Fruit fly (Drosophila melanogaster) whole organism, embryonic: ENCODE measurements around the gene Nin.

ENCODE experiments used
- Bgb ChIP-seq: fragments of 200-800 bp; sonication (Bioruptor generic); IDR thresholded peaks from 2 replicates; pipeline ENCODE4 v1.3.6; 2022; ENCODE audit warnings: missing biosample characterization, missing genetic modification characterization; ENCODE audit not compliant: partially characterized antibody
- Blimp-1 ChIP-seq: fragments of 200-800 bp; sonication (Bioruptor generic); optimal IDR thresholded peaks from 3 replicates; lab custom pipeline; 2018; ENCODE audit warnings: missing biosample characterization, missing genetic modification characterization, mild to moderate bottlenecking, moderate library complexity, missing genetic modification reagents
- CG1024 ChIP-seq: fragments of 200-800 bp; sonication (Bioruptor generic); IDR thresholded peaks from 2 replicates; pipeline ENCODE4 v1.3.6; 2022; ENCODE audit warnings: missing biosample characterization, missing genetic modification characterization
- CG11695 ChIP-seq: fragments of 200-800 bp; sonication (Bioruptor generic); IDR thresholded peaks from 3 replicates; pipeline ENCODE4 v1.3.6; 2022; ENCODE audit warnings: missing biosample characterization, missing genetic modification characterization
- CG12071 ChIP-seq: fragments of 200-800 bp; sonication (Bioruptor generic); optimal IDR thresholded peaks from 3 replicates; lab custom pipeline; 2018; ENCODE audit warnings: missing biosample characterization, mild to moderate bottlenecking, missing genetic modification characterization
- CG12104 ChIP-seq: fragments of 200-800 bp; sonication (Bioruptor generic); optimal IDR thresholded peaks from 3 replicates; lab custom pipeline; 2016; ENCODE audit warnings: missing biosample characterization, missing genetic modification characterization
- CG12769 ChIP-seq: fragments of 200-800 bp; sonication (Bioruptor generic); optimal IDR thresholded peaks from 2 replicates; lab custom pipeline; 2019; ENCODE audit warnings: missing biosample characterization, mild to moderate bottlenecking, missing genetic modification characterization, moderate library complexity
- CG13123 ChIP-seq: fragments of 200-800 bp; sonication (Bioruptor generic); optimal IDR thresholded peaks from 2 replicates; lab custom pipeline; 2016; ENCODE audit warnings: missing biosample characterization, missing genetic modification characterization
- CG17385 ChIP-seq: fragments of 200-800 bp; sonication (Bioruptor generic); optimal IDR thresholded peaks from 3 replicates; lab custom pipeline; 2018; ENCODE audit warnings: missing biosample characterization, mild to moderate bottlenecking, missing genetic modification characterization
- CG17568 ChIP-seq: fragments of 200-800 bp; sonication (Bioruptor generic); optimal IDR thresholded peaks from 2 replicates; lab custom pipeline; 2018; ENCODE audit warnings: missing biosample characterization, mild to moderate bottlenecking, missing genetic modification characterization, moderate library complexity
- CG17912 ChIP-seq: fragments of 200-800 bp; sonication (Bioruptor generic); optimal IDR thresholded peaks from 2 replicates; lab custom pipeline; 2018; ENCODE audit warnings: missing biosample characterization, mild to moderate bottlenecking, missing genetic modification characterization
- CG2199 ChIP-seq: fragments of 200-800 bp; sonication (Bioruptor generic); IDR thresholded peaks from 3 replicates; pipeline ENCODE4 v1.3.6; 2022; ENCODE audit warnings: missing biosample characterization, missing genetic modification characterization
- CG2202 ChIP-seq: fragments of 200-800 bp; sonication (Bioruptor generic); optimal IDR thresholded peaks from 2 replicates; lab custom pipeline; 2018; ENCODE audit warnings: missing biosample characterization, mild to moderate bottlenecking, missing genetic modification characterization
- CG34376 ChIP-seq: fragments of 200-800 bp; sonication (Bioruptor generic); optimal IDR thresholded peaks from 2 replicates; lab custom pipeline; 2018; ENCODE audit warnings: missing biosample characterization, mild to moderate bottlenecking, missing genetic modification characterization
- CG5180 ChIP-seq: fragments of 200-800 bp; sonication (Bioruptor generic); optimal IDR thresholded peaks from 3 replicates; lab custom pipeline; 2017; ENCODE audit warnings: missing biosample characterization, missing genetic modification characterization, mild to moderate bottlenecking, moderate library complexity, missing genetic modification reagents
- CG6689 ChIP-seq: fragments of 200-800 bp; sonication (Bioruptor generic); IDR thresholded peaks from 2 replicates; pipeline ENCODE4 v1.3.6; 2022; ENCODE audit warnings: missing biosample characterization, missing genetic modification characterization
- CG6791 ChIP-seq: fragments of 200-800 bp; sonication (Bioruptor generic); IDR thresholded peaks from 3 replicates; pipeline ENCODE4 v1.3.6; 2022; ENCODE audit warnings: missing biosample characterization, missing genetic modification characterization; ENCODE audit not compliant: partially characterized antibody
- CG8388 ChIP-seq: fragments of 200-800 bp; sonication (Bioruptor generic); optimal IDR thresholded peaks from 2 replicates; lab custom pipeline; 2019; ENCODE audit warnings: missing biosample characterization, mild to moderate bottlenecking, missing genetic modification characterization, moderate library complexity
- Chrac-16 ChIP-seq: fragments of 200-800 bp; sonication (Bioruptor generic); optimal IDR thresholded peaks from 3 replicates; lab custom pipeline; 2016; ENCODE audit warnings: missing biosample characterization, missing genetic modification characterization
- CrebB ChIP-seq: fragments of 200-800 bp; sonication (Bioruptor generic); optimal IDR thresholded peaks from 3 replicates; lab custom pipeline; 2018; ENCODE audit warnings: missing biosample characterization, mild to moderate bottlenecking, missing genetic modification characterization
- Elba2 ChIP-seq: fragments of 200-800 bp; sonication (Bioruptor generic); optimal IDR thresholded peaks from 3 replicates; lab custom pipeline; 2016; ENCODE audit warnings: missing biosample characterization, missing genetic modification characterization
- HLH3B ChIP-seq: fragments of 200-800 bp; sonication (Bioruptor generic); IDR thresholded peaks from 2 replicates; pipeline ENCODE4 v1.3.6; 2022; ENCODE audit warnings: missing biosample characterization, missing genetic modification characterization
- MTF-1 ChIP-seq: fragments of 200-800 bp; sonication (Bioruptor generic); optimal IDR thresholded peaks from 2 replicates; lab custom pipeline; 2018; ENCODE audit warnings: missing biosample characterization, mild to moderate bottlenecking, missing genetic modification characterization, borderline replicate concordance
- Med ChIP-seq: fragments of 200-800 bp; sonication (Bioruptor generic); peaks from one replicate; lab custom pipeline; 2016; ENCODE audit warnings: missing biosample characterization, missing genetic modification characterization, mild to moderate bottlenecking, inconsistent platforms, moderate library complexity
- Sry-δ ChIP-seq: fragments of 200-800 bp; sonication (Bioruptor generic); optimal IDR thresholded peaks from 2 replicates; lab custom pipeline; 2016; ENCODE audit warnings: missing biosample characterization, missing genetic modification characterization
- cg ChIP-seq: fragments of 200-800 bp; sonication (Bioruptor generic); optimal IDR thresholded peaks from 3 replicates; lab custom pipeline; 2019; ENCODE audit warnings: missing biosample characterization, mild to moderate bottlenecking, missing genetic modification characterization, moderate library complexity
- chinmo ChIP-seq: fragments of 200-800 bp; sonication (Bioruptor generic); IDR thresholded peaks from 4 replicates; pipeline ENCODE4 v1.3.6; 2022; ENCODE audit warnings: missing biosample characterization, missing genetic modification characterization; ENCODE audit not compliant: partially characterized antibody
- chm ChIP-seq: fragments of 200-800 bp; sonication (Bioruptor generic); IDR thresholded peaks from 2 replicates; pipeline ENCODE4 v1.3.6; 2022; ENCODE audit warnings: missing biosample characterization, missing genetic modification characterization
- ci ChIP-seq: fragments of 200-800 bp; sonication (Bioruptor generic); IDR thresholded peaks from 3 replicates; pipeline ENCODE4 v1.3.6; 2022; ENCODE audit warnings: missing biosample characterization, missing genetic modification characterization
- crol ChIP-seq: fragments of 200-800 bp; sonication (Bioruptor generic); IDR thresholded peaks from 2 replicates; pipeline ENCODE4 v1.3.6; 2022; ENCODE audit warnings: missing biosample characterization, missing genetic modification characterization
- fd102C ChIP-seq: fragments of 200-800 bp; sonication (Bioruptor generic); optimal IDR thresholded peaks from 2 replicates; lab custom pipeline; 2018; ENCODE audit warnings: missing biosample characterization, mild to moderate bottlenecking, missing genetic modification characterization, moderate library complexity
- fru ChIP-seq: fragments of >200 bp; optimal IDR thresholded peaks from 2 replicates; lab custom pipeline; 2017
- gfzf ChIP-seq: fragments of 200-800 bp; sonication (Bioruptor generic); optimal IDR thresholded peaks from 2 replicates; lab custom pipeline; 2016; ENCODE audit warnings: missing biosample characterization, mild to moderate bottlenecking, missing genetic modification characterization, moderate library complexity
- gsb-n ChIP-seq: fragments of 200-800 bp; sonication (Bioruptor generic); optimal IDR thresholded peaks from 3 replicates; lab custom pipeline; 2018; ENCODE audit warnings: missing biosample characterization, mild to moderate bottlenecking, missing genetic modification characterization
- ind ChIP-seq: fragments of 200-800 bp; sonication (Bioruptor generic); optimal IDR thresholded peaks from 3 replicates; lab custom pipeline; 2016; ENCODE audit warnings: missing biosample characterization, missing genetic modification characterization
- jigr1 ChIP-seq: fragments of 200-800 bp; sonication (Bioruptor generic); IDR thresholded peaks from 3 replicates; pipeline ENCODE4 v1.3.6; 2022; ENCODE audit warnings: missing biosample characterization, missing genetic modification characterization
- lbe ChIP-seq: fragments of 200-800 bp; sonication (Bioruptor generic); optimal IDR thresholded peaks from 2 replicates; lab custom pipeline; 2016; ENCODE audit warnings: missing biosample characterization, mild to moderate bottlenecking, missing genetic modification characterization
- lov ChIP-seq, 2 experiments: fragments of 200-800 bp in 1 of 2; fragments of >200 bp in 1 of 2; sonication (Bioruptor generic) in 1 of 2; IDR thresholded peaks in 1 of 2; optimal IDR thresholded peaks in 1 of 2; 2 replicates in 1 of 2; 3 replicates in 1 of 2; pipeline versions ENCODE4 v1.3.6 to Lab custom; 2017 to 2022; ENCODE audit warnings: missing biosample characterization in 1 of 2, missing genetic modification characterization in 1 of 2
- oc ChIP-seq: fragments of 200-800 bp; sonication (Bioruptor generic); optimal IDR thresholded peaks from 2 replicates; lab custom pipeline; 2018; ENCODE audit warnings: missing biosample characterization, mild to moderate bottlenecking, missing genetic modification characterization, moderate library complexity
- pb ChIP-seq: fragments of 200-800 bp; sonication (Bioruptor generic); optimal IDR thresholded peaks from 3 replicates; lab custom pipeline; 2016; ENCODE audit warnings: missing biosample characterization, missing genetic modification characterization
- sens-2 ChIP-seq: fragments of 200-800 bp; sonication (Bioruptor generic); IDR thresholded peaks from 2 replicates; pipeline ENCODE4 v1.3.6; 2022; ENCODE audit warnings: missing biosample characterization, missing genetic modification characterization
- so ChIP-seq: fragments of 200-800 bp; sonication (Bioruptor generic); IDR thresholded peaks from 3 replicates; pipeline ENCODE4 v1.3.6; 2022; ENCODE audit warnings: missing biosample characterization, missing genetic modification characterization
- sqz ChIP-seq: fragments of 200-800 bp; sonication (Bioruptor generic); optimal IDR thresholded peaks from 3 replicates; lab custom pipeline; 2018; ENCODE audit warnings: missing biosample characterization, mild to moderate bottlenecking, missing genetic modification characterization
- sr ChIP-seq: fragments of 200-800 bp; sonication (Bioruptor generic); IDR thresholded peaks from 3 replicates; pipeline ENCODE4 v1.3.6; 2022; ENCODE audit warnings: missing biosample characterization, missing genetic modification characterization
- ssp ChIP-seq: fragments of 200-800 bp; sonication (Bioruptor generic); IDR thresholded peaks from 2 replicates; pipeline ENCODE4 v1.3.6; 2022; ENCODE audit warnings: missing biosample characterization, missing genetic modification characterization
- vvl ChIP-seq: fragments of 200-800 bp; sonication (Bioruptor generic); IDR thresholded peaks from 2 replicates; pipeline ENCODE4 v1.3.6; 2022; ENCODE audit warnings: missing biosample characterization, missing genetic modification characterization

Gene Nin

DNA sequence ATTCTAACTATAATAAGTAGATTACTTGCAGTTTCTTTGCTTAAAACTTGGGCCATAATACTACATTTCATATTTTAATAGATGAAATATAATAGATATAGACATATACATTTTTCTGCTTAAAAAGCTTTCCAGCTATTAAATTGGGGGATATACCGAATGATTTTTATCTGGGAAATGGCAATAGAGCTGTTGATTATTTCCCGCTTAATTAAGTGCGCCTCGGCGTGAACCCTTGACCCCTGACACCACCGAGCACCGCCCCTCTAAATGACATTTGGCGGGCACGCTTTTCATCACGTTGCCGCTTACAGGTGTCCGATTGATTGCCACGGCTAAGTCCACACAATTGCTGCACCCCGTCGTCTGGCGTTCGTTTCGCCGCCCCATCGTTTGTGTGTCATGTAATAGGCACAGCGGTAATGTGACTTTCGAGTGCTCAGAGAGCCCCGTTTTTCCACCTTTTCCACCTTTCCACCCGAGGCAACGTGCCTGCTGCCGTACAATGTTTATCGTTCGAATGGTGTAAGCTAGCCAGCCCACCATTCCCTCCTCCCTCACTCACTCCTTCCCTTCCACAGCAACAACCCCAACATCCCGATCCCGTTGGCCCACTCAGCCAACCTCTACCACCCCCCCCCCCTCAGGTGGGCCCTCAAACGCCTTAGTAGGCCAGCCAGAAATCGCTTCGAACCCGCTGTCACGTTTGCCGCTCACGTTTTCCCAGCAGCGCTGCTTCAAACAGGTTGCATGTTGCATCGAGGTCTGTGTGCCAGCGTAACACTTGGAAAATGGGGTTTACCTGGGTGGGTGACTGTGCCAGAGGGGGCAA lies 22.7 kb upstream of the Nin start (continued):
- TF ChIP-seq CG11695 = no peak

DNA sequence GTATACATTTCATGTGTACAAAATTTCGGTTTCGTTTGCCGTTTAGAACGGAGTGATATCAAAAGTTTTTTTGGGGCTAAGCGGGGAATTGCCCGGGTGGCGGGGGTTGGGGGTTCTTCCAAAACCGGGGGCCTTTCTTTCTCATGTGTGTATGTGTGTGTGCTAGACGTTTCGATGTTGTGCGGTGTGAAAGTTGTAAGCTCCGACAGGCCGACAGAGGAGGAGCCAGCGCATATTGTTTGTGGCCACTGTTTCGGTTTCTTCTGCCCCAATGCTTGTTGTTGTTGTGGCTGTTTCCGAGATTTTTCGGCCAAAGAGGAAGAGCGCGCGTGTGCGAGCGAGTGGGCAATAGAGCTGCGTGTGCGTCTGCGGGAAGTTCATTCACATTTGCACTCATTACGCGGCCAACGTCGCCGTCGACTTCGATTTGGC lies 21.9 kb upstream of the Nin start:
- peak; percentile 87 for TF ChIP-seq CG5180 (GFP tag; lab: Kevin White, UChicago)
- peak; percentile 13 for TF ChIP-seq Med (GFP tag; lab: Kevin White, UChicago)
- TF ChIP-seq Elba2 (GFP tag; lab: Kevin White, UChicago) = no peak
- TF ChIP-seq MTF-1 (GFP tag; lab: Kevin White, UChicago) = no peak
- TF ChIP-seq CG34376 = no peak
- TF ChIP-seq sens-2 (GFP tag; lab: Robert Waterston, UW) = peak; percentile 79; the same call in 1 of the 2 replicates
- no peak for TF ChIP-seq CG2202
- TF ChIP-seq CG17385 = peak; percentile 67
- no peak for TF ChIP-seq gfzf (GFP tag; lab: Kevin White, UChicago)
- TF ChIP-seq pb (GFP tag; lab: Kevin White, UChicago) = no peak
- TF ChIP-seq lov (optimal IDR thresholded peaks at IDR 0.05; lab: Kevin White, UChicago) = no peak
- no peak for TF ChIP-seq lov (GFP tag; IDR thresholded peaks at IDR 0.05; lab: Robert Waterston, UW)
- no peak for TF ChIP-seq Sry-δ (GFP tag; lab: Kevin White, UChicago)
- TF ChIP-seq ind (GFP tag; lab: Kevin White, UChicago) = no peak
- TF ChIP-seq jigr1 (GFP tag; lab: Robert Waterston, UW) = no peak
- no peak for TF ChIP-seq CrebB (tag; lab: Kevin White, UChicago)
- peak; percentile 48 for TF ChIP-seq cg (GFP tag; lab: Kevin White, UChicago)
- TF ChIP-seq CG2199 (GFP tag; lab: Robert Waterston, UW) = peak; percentile 67; the same call in 1 of the 3 replicates
- peak; percentile 31 for TF ChIP-seq sqz (GFP tag; lab: Kevin White, UChicago)
- peak; percentile 85 for TF ChIP-seq crol (GFP tag; lab: Robert Waterston, UW)
- peak; percentile 28; the same call in 1 of the 2 replicates for TF ChIP-seq vvl (GFP tag; lab: Robert Waterston, UW)
- TF ChIP-seq CG1024 (GFP tag; lab: Robert Waterston, UW) = peak; percentile 37; the same call in 1 of the 2 replicates
- TF ChIP-seq ssp = no peak
- no peak for TF ChIP-seq lbe (GFP tag; lab: Kevin White, UChicago)
- peak; percentile 75 for TF ChIP-seq CG8388 (GFP tag; lab: Kevin White, UChicago)
- peak; percentile 80 for TF ChIP-seq sr (GFP tag; lab: Robert Waterston, UW)
- TF ChIP-seq CG12769 (tag; lab: Kevin White, UChicago) = peak; percentile 8
- no peak for TF ChIP-seq HLH3B
- 0 out of 2 replicates have a peak, but pooled peaks have one; percentile 36 for TF ChIP-seq CG6689 (GFP tag; lab: Robert Waterston, UW)
- TF ChIP-seq so (GFP tag; lab: Robert Waterston, UW) = 0 out of 3 replicates have a peak, but pooled peaks have one; percentile 15
- no peak for TF ChIP-seq fd102C (GFP tag; lab: Kevin White, UChicago)
- no peak for TF ChIP-seq fru
- TF ChIP-seq CG12071 (GFP tag; lab: Kevin White, UChicago) = no peak
- TF ChIP-seq CG6791 (GFP tag; lab: Robert Waterston, UW) = no peak
- no peak for TF ChIP-seq CG12104 (GFP tag; lab: Kevin White, UChicago)
- TF ChIP-seq chinmo = 0 out of 4 replicates have a peak, but pooled peaks have one; percentile 53
- peak; percentile 10 for TF ChIP-seq oc
- TF ChIP-seq Bgb = 0 out of 2 replicates have a peak, but pooled peaks have one; percentile 10
- peak; percentile 19; the same call in 1 of the 2 replicates for TF ChIP-seq chm (GFP tag; lab: Robert Waterston, UW)
- no peak for TF ChIP-seq CG13123 (GFP tag; lab: Kevin White, UChicago)
- peak; percentile 99 for TF ChIP-seq Blimp-1 (GFP tag; lab: Kevin White, UChicago)
- no peak for TF ChIP-seq ci (GFP tag; lab: Robert Waterston, UW)
- no peak for TF ChIP-seq Chrac-16 (GFP tag; lab: Kevin White, UChicago)
- no peak for TF ChIP-seq gsb-n (tag; lab: Kevin White, UChicago)
- TF ChIP-seq CG17912 (GFP tag; lab: Kevin White, UChicago) = no peak
- no peak for TF ChIP-seq CG17568 (GFP tag; lab: Kevin White, UChicago)
